Fruit fly (Drosophila melanogaster): ENCODE measurements around the gene ppl.

dm6 chr3L:21239999-21240509, 41.3 kb downstream of the ppl start:
- TF ChIP-seq CG8478 (optimal IDR thresholded peaks at IDR 0.05) (no peak), CTCF (optimal IDR thresholded peaks at IDR 0.05) (no peak)

Measured in S2 (cell line).